Worm (Caenorhabditis elegans) whole organism, late embryonic: ENCODE results near the gene apc-2.

ENCODE experiments used
- ahr-1 ChIP-seq: sonication (generic microtip); optimal IDR thresholded peaks from 2 replicates; lab custom pipeline; 2016; ENCODE audit warnings: missing genetic modification characterization, missing compliant biosample characterization
- ama-1 ChIP-seq: fragments of 150-350 bp; optimal IDR thresholded peaks from 2 replicates; lab custom pipeline; 2014
- ceh-45 ChIP-seq: fragments of 200-800 bp; sonication (Bioruptor generic); IDR thresholded peaks from 2 replicates; pipeline ENCODE4 v1.3.6; 2022; ENCODE audit warnings: missing genetic modification reagents, missing genetic modification characterization, missing compliant biosample characterization
- pha-4 ChIP-seq: fragments of 150-350 bp; optimal IDR thresholded peaks from 2 replicates; lab custom pipeline; 2018; ENCODE audit warnings: missing biosample characterization, missing genetic modification reagents, missing genetic modification characterization
- tbx-7 ChIP-seq: sonication (generic microtip); optimal IDR thresholded peaks from 2 replicates; lab custom pipeline; 2016; ENCODE audit warnings: missing genotype, missing genetic modification characterization, missing compliant biosample characterization
- unc-42 ChIP-seq: sonication (generic microtip); optimal IDR thresholded peaks from 2 replicates; lab custom pipeline; 2016; ENCODE audit warnings: missing genotype, missing genetic modification characterization, missing compliant biosample characterization

DNA sequence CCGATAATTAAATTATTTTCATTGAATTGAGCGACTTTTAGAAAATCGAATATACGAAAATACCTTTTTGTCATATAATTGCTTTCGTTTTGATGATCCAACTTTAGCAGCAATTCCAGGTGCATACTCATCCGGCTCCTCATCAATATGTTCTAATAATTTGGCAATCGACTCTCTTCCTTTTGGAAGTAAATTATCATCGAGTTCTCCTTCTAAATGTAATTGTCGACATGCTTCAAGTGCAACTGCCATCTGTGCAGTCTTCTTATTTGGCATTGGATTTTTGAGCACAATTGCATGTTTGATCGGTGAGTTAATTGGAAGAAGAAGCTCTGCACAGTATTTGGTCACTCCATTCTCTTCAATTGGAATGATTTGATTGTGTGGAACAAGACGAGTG is 3.2 kb upstream of the apc-2 start:
- no peak for TF ChIP-seq pha-4 (tag; lab: Kevin White, UChicago)
- no peak for TF ChIP-seq tbx-7 (tag; lab: Kevin White, UChicago)
- no peak for TF ChIP-seq ahr-1 (tag; lab: Kevin White, UChicago)
- TF ChIP-seq unc-42 (tag; lab: Kevin White, UChicago), result no peak
- no peak for TF ChIP-seq ama-1 (lab: Kevin White, UChicago)
- TF ChIP-seq ceh-45 (GFP tag; lab: Robert Waterston, UW), result no peak
